Worm (Caenorhabditis elegans): ENCODE measurements around the gene met-2.
A peak's percentile ranks its signal among the peaks of the same experiment; 100 is the strongest.

met-2 gene

ce11 chrIII:8363253-8364061, 11.6 kb upstream of the met-2 start, which contains the start of gene R05D3.3:
Gene R05D3.3, plus strand, starts transcription at chrIII:8364011.
- TF ChIP-seq him-1 (tag; optimal IDR thresholded peaks at IDR 0.05), result no peak

ce11 chrIII:8368619-8369018, 6.5 kb upstream of the met-2 start, which contains the start of gene R05D3.9:
Gene R05D3.9, minus strand, starts transcription at chrIII:8368719.
- TF ChIP-seq him-1 (tag; optimal IDR thresholded peaks at IDR 0.05), result no peak

ce11 chrIII:8369172-8369571, 5.9 kb upstream of the met-2 start:
- no peak for TF ChIP-seq dao-5 (tag; optimal IDR thresholded peaks at IDR 0.05)
- no peak for TF ChIP-seq W03F9.2 (tag; optimal IDR thresholded peaks at IDR 0.05)
- no peak for TF ChIP-seq him-1 (tag; optimal IDR thresholded peaks at IDR 0.05)

- TF ChIP-seq W03F9.2 (tag; optimal IDR thresholded peaks at IDR 0.05), result no peak
- TF ChIP-seq him-1 (tag; optimal IDR thresholded peaks at IDR 0.05), result no peak
Measured at ce11 chrIII:8370188-8370587, 4.9 kb upstream of the met-2 start.

- TF ChIP-seq dao-5 (tag; optimal IDR thresholded peaks at IDR 0.05) (no peak), him-1 (tag; optimal IDR thresholded peaks at IDR 0.05) (no peak), W03F9.2 (tag; optimal IDR thresholded peaks at IDR 0.05) (peak; percentile 26)
Measured at ce11 chrIII:8370846-8371257, 4.2 kb upstream of the met-2 start.

- no peak for TF ChIP-seq W03F9.2 (tag; optimal IDR thresholded peaks at IDR 0.05)
- TF ChIP-seq him-1 (tag; optimal IDR thresholded peaks at IDR 0.05), result no peak
- no peak for TF ChIP-seq dao-5 (tag; optimal IDR thresholded peaks at IDR 0.05)
Measured at ce11 chrIII:8371595-8372305, 3.4 kb upstream of the met-2 start, which contains the start of gene lmbr-1. Gene lmbr-1, plus strand, starts transcription at chrIII:8372255.

ce11 chrIII:8380645-8381044, 5.5 kb downstream of the met-2 start, which contains the start of gene R05D3.12:
Gene R05D3.12, plus strand, starts transcription at chrIII:8380945.
- no peak for TF ChIP-seq W03F9.2 (tag; optimal IDR thresholded peaks at IDR 0.05)
- TF ChIP-seq him-1 (tag; optimal IDR thresholded peaks at IDR 0.05), result no peak
- no peak for TF ChIP-seq dao-5 (tag; optimal IDR thresholded peaks at IDR 0.05)

ce11 chrIII:8389539-8389938, 14.4 kb downstream of the met-2 start, which contains the start of gene ZK353.4:
Gene ZK353.4, minus strand, starts transcription at chrIII:8389639.
- TF ChIP-seq him-1 (tag; optimal IDR thresholded peaks at IDR 0.05), result peak; percentile 40
- TF ChIP-seq dao-5 (tag; optimal IDR thresholded peaks at IDR 0.05), result no peak

- TF ChIP-seq W03F9.2 (tag; optimal IDR thresholded peaks at IDR 0.05) (no peak), dao-5 (tag; optimal IDR thresholded peaks at IDR 0.05) (no peak), him-1 (tag; optimal IDR thresholded peaks at IDR 0.05) (peak; percentile 54)
Measured at ce11 chrIII:8392307-8392706, 17.2 kb downstream of the met-2 start.

ce11 chrIII:8394374-8395302, 19.5 kb downstream of the met-2 start, which contains the start of gene ZK353.10:
Gene ZK353.10, minus strand, starts transcription at chrIII:8394424.
- peak; percentile 41 for TF ChIP-seq him-1 (tag; optimal IDR thresholded peaks at IDR 0.05)
- no peak for TF ChIP-seq W03F9.2 (tag; optimal IDR thresholded peaks at IDR 0.05)
- no peak for TF ChIP-seq dao-5 (tag; optimal IDR thresholded peaks at IDR 0.05)

- TF ChIP-seq W03F9.2 (tag; optimal IDR thresholded peaks at IDR 0.05) (no peak), him-1 (tag; optimal IDR thresholded peaks at IDR 0.05) (no peak), dao-5 (tag; optimal IDR thresholded peaks at IDR 0.05) (no peak)
Measured at ce11 chrIII:8395685-8396084, 20.6 kb downstream of the met-2 start, which contains the start of gene ZK353.3. Gene ZK353.3, plus strand, starts transcription at chrIII:8395985.

ce11 chrIII:8398411-8398810, 23.3 kb downstream of the met-2 start, which contains the start of gene ZK353.2:
Gene ZK353.2, plus strand, starts transcription at chrIII:8398711.
- TF ChIP-seq dao-5 (tag; optimal IDR thresholded peaks at IDR 0.05) (no peak), W03F9.2 (tag; optimal IDR thresholded peaks at IDR 0.05) (no peak), him-1 (tag; optimal IDR thresholded peaks at IDR 0.05) (no peak)

ce11 chrIII:8400478-8400877, 25.4 kb downstream of the met-2 start:
- TF ChIP-seq dao-5 (tag; optimal IDR thresholded peaks at IDR 0.05) (no peak), W03F9.2 (tag; optimal IDR thresholded peaks at IDR 0.05) (no peak), him-1 (tag; optimal IDR thresholded peaks at IDR 0.05) (no peak)

Measured in whole organism, L4/young adult.